Worm (Caenorhabditis elegans) whole organism, L2 larva: ENCODE results near the gene lron-5.

Experiments used
- C34F6.9 ChIP-seq: fragments of 150-350 bp; optimal IDR thresholded peaks from 2 replicates; lab custom pipeline; 2014; ENCODE audit warnings: missing biosample characterization, missing genetic modification characterization
- F13H6.1 ChIP-seq: sonication (generic microtip); optimal IDR thresholded peaks from 2 replicates; lab custom pipeline; 2016; ENCODE audit warnings: missing genetic modification characterization, missing compliant biosample characterization
- R02D3.7 ChIP-seq: fragments of 150-350 bp; optimal IDR thresholded peaks from 2 replicates; lab custom pipeline; 2014; ENCODE audit warnings: missing biosample characterization, missing genetic modification characterization
- Y55F3AM.14 ChIP-seq: fragments of 200-800 bp; sonication (Bioruptor generic); optimal IDR thresholded peaks from 2 replicates; lab custom pipeline; 2018; ENCODE audit warnings: mild to moderate bottlenecking, missing genetic modification characterization, missing compliant biosample characterization
- ZK546.5 ChIP-seq: sonication (generic microtip); optimal IDR thresholded peaks from 2 replicates; lab custom pipeline; 2017; ENCODE audit warnings: missing biosample characterization, missing genetic modification characterization
- alr-1 ChIP-seq: fragments of 150-350 bp; optimal IDR thresholded peaks from 2 replicates; lab custom pipeline; 2014; ENCODE audit warnings: missing biosample characterization, missing genetic modification characterization
- aly-2 ChIP-seq: fragments of 150-350 bp; optimal IDR thresholded peaks from 2 replicates; lab custom pipeline; 2014; ENCODE audit warnings: missing biosample characterization, missing genetic modification characterization
- ama-1 ChIP-seq: fragments of 150-350 bp; optimal IDR thresholded peaks from 2 replicates; lab custom pipeline; 2018; ENCODE audit warnings: inconsistent platforms
- blmp-1 ChIP-seq: sonication (generic microtip); optimal IDR thresholded peaks from 2 replicates; lab custom pipeline; 2017; ENCODE audit warnings: missing genetic modification characterization, mild to moderate bottlenecking, missing compliant biosample characterization, antibody characterized with exemption, moderate library complexity; ENCODE audit not compliant: insufficient read depth
- ceh-16 ChIP-seq: fragments of 150-350 bp; optimal IDR thresholded peaks from 2 replicates; lab custom pipeline; 2014; ENCODE audit warnings: missing biosample characterization, missing genetic modification characterization
- ceh-82 ChIP-seq: fragments of 150-350 bp; optimal IDR thresholded peaks from 2 replicates; lab custom pipeline; 2014; ENCODE audit warnings: missing biosample characterization, missing genetic modification characterization
- crh-2 ChIP-seq: sonication (generic microtip); optimal IDR thresholded peaks from 2 replicates; lab custom pipeline; 2017; ENCODE audit warnings: missing biosample characterization, missing genetic modification characterization
- dmd-4 ChIP-seq: sonication (generic microtip); optimal IDR thresholded peaks from 2 replicates; lab custom pipeline; 2017; ENCODE audit warnings: missing biosample characterization, missing genetic modification characterization
- egl-27 ChIP-seq: sonication (generic microtip); optimal IDR thresholded peaks from 3 replicates; lab custom pipeline; 2017; ENCODE audit warnings: missing biosample characterization, missing genetic modification reagents, missing genetic modification characterization
- elt-1 ChIP-seq: fragments of 150-350 bp; optimal IDR thresholded peaks from 2 replicates; lab custom pipeline; 2014; ENCODE audit warnings: missing biosample characterization, missing genetic modification characterization
- elt-3 ChIP-seq: sonication (generic microtip); optimal IDR thresholded peaks from 2 replicates; lab custom pipeline; 2017; ENCODE audit warnings: missing biosample characterization, missing genetic modification characterization
- fos-1 ChIP-seq: fragments of 150-350 bp; optimal IDR thresholded peaks from 2 replicates; lab custom pipeline; 2014; ENCODE audit warnings: missing biosample characterization, missing genetic modification characterization
- gmeb-1 ChIP-seq: fragments of 150-350 bp; optimal IDR thresholded peaks from 2 replicates; lab custom pipeline; 2014; ENCODE audit warnings: missing biosample characterization, missing genetic modification characterization
- lin-11 ChIP-seq: fragments of 150-350 bp; sonication (generic microtip); optimal IDR thresholded peaks from 2 replicates; lab custom pipeline; 2014; ENCODE audit warnings: missing biosample characterization, missing genetic modification characterization, inconsistent platforms, mixed read lengths
- lin-13 ChIP-seq: fragments of 150-350 bp; optimal IDR thresholded peaks from 2 replicates; lab custom pipeline; 2014; ENCODE audit warnings: missing biosample characterization, missing genetic modification reagents, missing genetic modification characterization
- lsy-2 ChIP-seq, 2 experiments: fragments of 150-350 bp in 1 of 2; sonication (generic microtip) in 1 of 2; optimal IDR thresholded peaks; 2 replicates each; lab custom pipeline; 2014 to 2017; ENCODE audit warnings: missing biosample characterization in 2 of 2, missing genetic modification characterization in 2 of 2
- mab-5 ChIP-seq: fragments of 150-350 bp; optimal IDR thresholded peaks from 2 replicates; lab custom pipeline; 2014; ENCODE audit warnings: missing biosample characterization, missing genetic modification characterization
- mbf-1 ChIP-seq: sonication (generic microtip); optimal IDR thresholded peaks from 2 replicates; lab custom pipeline; 2017; ENCODE audit warnings: missing biosample characterization, missing genetic modification characterization
- mdl-1 ChIP-seq, 2 experiments: fragments of 150-350 bp in 1 of 2; sonication (generic microtip) in 1 of 2; optimal IDR thresholded peaks; 2 replicates each; lab custom pipeline; 2017; ENCODE audit warnings: missing biosample characterization in 2 of 2, missing genetic modification characterization in 2 of 2
- nhr-10 ChIP-seq: sonication (generic microtip); optimal IDR thresholded peaks from 2 replicates; lab custom pipeline; 2017; ENCODE audit warnings: missing biosample characterization, missing genetic modification characterization
- nhr-11 ChIP-seq: fragments of 150-350 bp; optimal IDR thresholded peaks from 2 replicates; lab custom pipeline; 2014; ENCODE audit warnings: missing biosample characterization, missing genetic modification characterization
- nhr-12 ChIP-seq: fragments of 150-350 bp; optimal IDR thresholded peaks from 2 replicates; lab custom pipeline; 2014; ENCODE audit warnings: missing biosample characterization, missing genetic modification characterization
- nhr-129 ChIP-seq: fragments of 150-350 bp; optimal IDR thresholded peaks from 2 replicates; lab custom pipeline; 2014; ENCODE audit warnings: missing biosample characterization, missing genetic modification characterization
- nhr-21 ChIP-seq: fragments of 150-350 bp; optimal IDR thresholded peaks from 2 replicates; lab custom pipeline; 2014; ENCODE audit warnings: missing biosample characterization, missing genetic modification characterization
- nhr-23 ChIP-seq: fragments of 150-350 bp; optimal IDR thresholded peaks from 2 replicates; lab custom pipeline; 2014; ENCODE audit warnings: missing biosample characterization, missing genetic modification reagents, missing genetic modification characterization
- nhr-25 ChIP-seq: fragments of 150-350 bp; sonication (generic microtip); optimal IDR thresholded peaks from 3 replicates; lab custom pipeline; 2014; ENCODE audit warnings: missing biosample characterization, missing genetic modification characterization
- nhr-6 ChIP-seq: fragments of 150-350 bp; optimal IDR thresholded peaks from 2 replicates; lab custom pipeline; 2014; ENCODE audit warnings: missing biosample characterization, missing genetic modification characterization
- sem-4 ChIP-seq: fragments of 150-350 bp; optimal IDR thresholded peaks from 2 replicates; lab custom pipeline; 2014; ENCODE audit warnings: missing biosample characterization, missing genetic modification reagents, missing genetic modification characterization
- skn-1 ChIP-seq: sonication (generic microtip); optimal IDR thresholded peaks from 2 replicates; lab custom pipeline; 2017; ENCODE audit warnings: missing biosample characterization, missing genetic modification characterization
- sma-3 ChIP-seq: sonication (generic microtip); optimal IDR thresholded peaks from 2 replicates; lab custom pipeline; 2016; ENCODE audit warnings: missing genetic modification reagents, missing genetic modification characterization, missing compliant biosample characterization
- sma-9 ChIP-seq, 2 experiments: fragments of 150-350 bp in 1 of 2; sonication (generic microtip) in 1 of 2; optimal IDR thresholded peaks; 2 replicates each; lab custom pipeline; 2014 to 2016; ENCODE audit warnings: missing genetic modification characterization in 2 of 2, mild to moderate bottlenecking in 1 of 2, missing biosample characterization in 1 of 2, missing compliant biosample characterization in 1 of 2, missing genetic modification reagents in 1 of 2, moderate library complexity in 1 of 2
- snpc-4 ChIP-seq: fragments of 150-350 bp; optimal IDR thresholded peaks from 2 replicates; lab custom pipeline; 2014; ENCODE audit warnings: missing biosample characterization, missing genetic modification characterization
- unc-55 ChIP-seq: fragments of 150-350 bp; sonication (generic microtip); optimal IDR thresholded peaks from 3 replicates; lab custom pipeline; 2014; ENCODE audit warnings: missing biosample characterization, missing genetic modification reagents, missing genetic modification characterization
- unc-62 ChIP-seq: fragments of 150-350 bp; optimal IDR thresholded peaks from 2 replicates; lab custom pipeline; 2014; ENCODE audit warnings: missing biosample characterization, missing genetic modification reagents, missing genetic modification characterization
- zag-1 ChIP-seq: fragments of 150-350 bp; optimal IDR thresholded peaks from 2 replicates; lab custom pipeline; 2014; ENCODE audit warnings: missing biosample characterization, missing genetic modification characterization
- ztf-1 ChIP-seq: fragments of 200-800 bp; sonication (Bioruptor generic); conservative IDR thresholded peaks from 2 replicates; pipeline ENCODE4 v1.3.6; 2022; ENCODE audit warnings: missing genetic modification characterization, missing compliant biosample characterization
- ztf-4 ChIP-seq: fragments of 150-350 bp; optimal IDR thresholded peaks from 2 replicates; lab custom pipeline; 2014; ENCODE audit warnings: missing biosample characterization, missing genetic modification characterization

The lron-5 gene

ce11 chrIII:4647878-4648277, 25.0 kb downstream of the lron-5 start, which contains the start of gene T23F11.6:
TSS of gene T23F11.6 (minus strand) at chrIII:4647922.
- TF ChIP-seq snpc-4 (tag; lab: Kevin White, UChicago) (no peak), fos-1 (tag; lab: Kevin White, UChicago) (peak; percentile 63), ZK546.5 (tag; lab: Kevin White, UChicago) (no peak), mdl-1 (tag; optimal IDR thresholded peaks at IDR 0.05; lab: Kevin White, UChicago) (no peak), crh-2 (tag; lab: Kevin White, UChicago) (peak; percentile 5)
- TF ChIP-seq, all 48 proteins: peak for 2

- TF ChIP-seq nhr-6 (tag; lab: Kevin White, UChicago) (peak; percentile 88), nhr-21 (tag; lab: Kevin White, UChicago) (peak; percentile 98), nhr-23 (tag; lab: Kevin White, UChicago) (no peak), F13H6.1 (peak; percentile 98), mdl-1 (tag; optimal IDR thresholded peaks at IDR 0.05; lab: Kevin White, UChicago) (peak; percentile 99), fos-1 (tag; lab: Kevin White, UChicago) (peak; percentile 98), lin-11 (tag; lab: Kevin White, UChicago) (peak; percentile 94), ceh-82 (tag; lab: Kevin White, UChicago) (peak; percentile 39), sem-4 (tag; lab: Kevin White, UChicago) (peak; percentile 95), ztf-4 (tag; lab: Kevin White, UChicago) (peak; percentile 54), Y55F3AM.14 (GFP tag; lab: Kevin White, UChicago) (peak; percentile 91), mab-5 (tag; lab: Kevin White, UChicago) (peak; percentile 58), lsy-2 (tag; optimal IDR thresholded peaks at IDR 0.05; lab: Kevin White, UChicago) (peak; percentile 41 to 93), unc-55 (GFP tag; lab: Kevin White, UChicago) (peak; percentile 89), alr-1 (tag; lab: Kevin White, UChicago) (no peak), crh-2 (tag; lab: Kevin White, UChicago) (peak; percentile 92), zag-1 (tag; lab: Kevin White, UChicago) (peak; percentile 86), sma-9 (GFP tag; optimal IDR thresholded peaks at IDR 0.05; lab: Kevin White, UChicago) (peak; percentile 99), sma-9 (tag; optimal IDR thresholded peaks at IDR 0.05; lab: Kevin White, UChicago) (peak; percentile 87), C34F6.9 (tag; lab: Kevin White, UChicago) (peak; percentile 99), ama-1 (lab: Kevin White, UChicago) (no peak), gmeb-1 (peak; percentile 81), blmp-1 (tag; lab: Kevin White, UChicago) (peak; percentile 89), nhr-129 (peak; percentile 97), nhr-10 (tag; lab: Kevin White, UChicago) (peak; percentile 7), nhr-11 (tag; lab: Kevin White, UChicago) (no peak), egl-27 (peak; percentile 94), snpc-4 (tag; lab: Kevin White, UChicago) (peak; percentile 55), aly-2 (no peak), elt-3 (tag; lab: Kevin White, UChicago) (no peak), sma-3 (GFP tag; lab: Kevin White, UChicago) (peak; percentile 97), nhr-25 (tag; lab: Kevin White, UChicago) (peak; percentile 96), lin-13 (GFP tag; lab: Kevin White, UChicago) (peak; percentile 81), skn-1 (tag; lab: Kevin White, UChicago) (peak; percentile 65), nhr-12 (tag; lab: Kevin White, UChicago) (peak; percentile 13), ceh-16 (tag; lab: Kevin White, UChicago) (no peak)
Observed at ce11 chrIII:4649363-4649768, 26.5 kb downstream of the lron-5 start.

ce11 chrIII:4649811-4650544, 27.1 kb downstream of the lron-5 start, which contains the start of gene ppm-2:
TSS of gene ppm-2 (plus strand) at chrIII:4650494.
- TF ChIP-seq nhr-10 (tag; lab: Kevin White, UChicago) (no peak), sma-9 (GFP tag; optimal IDR thresholded peaks at IDR 0.05; lab: Kevin White, UChicago) (peak; percentile 64), sma-9 (tag; optimal IDR thresholded peaks at IDR 0.05; lab: Kevin White, UChicago) (no peak), C34F6.9 (tag; lab: Kevin White, UChicago) (no peak), mdl-1 (tag; optimal IDR thresholded peaks at IDR 0.05; lab: Kevin White, UChicago) (no peak), nhr-23 (tag; lab: Kevin White, UChicago) (no peak), ceh-82 (tag; lab: Kevin White, UChicago) (no peak), zag-1 (tag; lab: Kevin White, UChicago) (no peak), lin-13 (GFP tag; lab: Kevin White, UChicago) (no peak), ztf-4 (tag; lab: Kevin White, UChicago) (peak; percentile 7), ZK546.5 (tag; lab: Kevin White, UChicago) (no peak), dmd-4 (tag; lab: Kevin White, UChicago) (no peak), ama-1 (lab: Kevin White, UChicago) (peak; percentile 36), sma-3 (GFP tag; lab: Kevin White, UChicago) (peak; percentile 0), gmeb-1 (peak; percentile 52), unc-62 (GFP tag; lab: Kevin White, UChicago) (no peak), R02D3.7 (tag; lab: Kevin White, UChicago) (no peak), egl-27 (no peak), mbf-1 (no peak), elt-1 (tag; lab: Kevin White, UChicago) (no peak), ztf-1 (no peak), lin-11 (tag; lab: Kevin White, UChicago) (no peak), unc-55 (GFP tag; lab: Kevin White, UChicago) (no peak), fos-1 (tag; lab: Kevin White, UChicago) (peak; percentile 35), blmp-1 (tag; lab: Kevin White, UChicago) (no peak)
